Fruit fly (Drosophila melanogaster) whole organism, prepupa: ENCODE data around the gene Tango6.

Experiments
- Blimp-1 ChIP-seq: fragments of 200-800 bp; sonication (Bioruptor generic); optimal IDR thresholded peaks from 3 replicates; lab custom pipeline; 2017; ENCODE audit warnings: missing biosample characterization, missing genetic modification characterization, mild to moderate bottlenecking, moderate library complexity, missing genetic modification reagents
- CG10631 ChIP-seq: fragments of 200-800 bp; sonication (Bioruptor generic); optimal IDR thresholded peaks from 2 replicates; lab custom pipeline; 2016; ENCODE audit warnings: missing biosample characterization, missing genetic modification characterization
- CG10669 ChIP-seq: fragments of 200-800 bp; sonication (Bioruptor generic); optimal IDR thresholded peaks from 3 replicates; lab custom pipeline; 2018; ENCODE audit warnings: missing biosample characterization, mild to moderate bottlenecking, missing genetic modification characterization, moderate library complexity
- CG11762 ChIP-seq: fragments of 200-800 bp; sonication (Bioruptor generic); optimal IDR thresholded peaks from 3 replicates; lab custom pipeline; 2016; ENCODE audit warnings: missing biosample characterization, missing genetic modification characterization; ENCODE audit not compliant: insufficient read depth
- CG15336 ChIP-seq: fragments of 200-800 bp; sonication (Bioruptor generic); IDR thresholded peaks from 2 replicates; pipeline ENCODE4 v1.3.6; 2022; ENCODE audit warnings: missing biosample characterization, missing genetic modification characterization
- CG16779 ChIP-seq: fragments of 200-800 bp; sonication (Bioruptor generic); optimal IDR thresholded peaks from 3 replicates; lab custom pipeline; 2017; ENCODE audit warnings: missing biosample characterization, mild to moderate bottlenecking, missing genetic modification characterization
- CG32006 ChIP-seq: fragments of 200-800 bp; sonication (Bioruptor generic); optimal IDR thresholded peaks from 3 replicates; lab custom pipeline; 2017; ENCODE audit warnings: missing biosample characterization, mild to moderate bottlenecking, missing genetic modification characterization
- CG34406 ChIP-seq: fragments of 200-800 bp; sonication (Bioruptor generic); optimal IDR thresholded peaks from 3 replicates; lab custom pipeline; 2016; ENCODE audit warnings: missing biosample characterization, missing genetic modification characterization
- CG3919 ChIP-seq: fragments of 200-800 bp; sonication (Bioruptor generic); optimal IDR thresholded peaks from 3 replicates; lab custom pipeline; 2016; ENCODE audit warnings: missing biosample characterization, missing genetic modification characterization
- CG4318 ChIP-seq: fragments of 200-800 bp; sonication (Bioruptor generic); optimal IDR thresholded peaks from 3 replicates; lab custom pipeline; 2017; ENCODE audit warnings: missing biosample characterization, mild to moderate bottlenecking, missing genetic modification characterization
- CG6163 ChIP-seq: fragments of 200-800 bp; sonication (Bioruptor generic); IDR thresholded peaks from 3 replicates; pipeline ENCODE4 v1.3.6; 2022; ENCODE audit warnings: missing biosample characterization, missing genetic modification characterization
- CG6276 ChIP-seq: fragments of 200-800 bp; sonication (Bioruptor generic); optimal IDR thresholded peaks from 2 replicates; lab custom pipeline; 2017; ENCODE audit warnings: missing biosample characterization, mild to moderate bottlenecking, missing genetic modification characterization
- CG6792 ChIP-seq: fragments of 200-800 bp; sonication (Bioruptor generic); optimal IDR thresholded peaks from 3 replicates; lab custom pipeline; 2016; ENCODE audit warnings: missing biosample characterization, missing genetic modification characterization
- CG6854 ChIP-seq: fragments of 200-800 bp; sonication (Bioruptor generic); optimal IDR thresholded peaks from 2 replicates; lab custom pipeline; 2017; ENCODE audit warnings: missing biosample characterization, mild to moderate bottlenecking, missing genetic modification characterization
- CG8119 ChIP-seq: fragments of 200-800 bp; sonication (Bioruptor generic); IDR thresholded peaks from 3 replicates; pipeline ENCODE4 v1.3.6; 2022; ENCODE audit warnings: missing biosample characterization, missing genetic modification characterization
- CG8319 ChIP-seq: fragments of 200-800 bp; sonication (Bioruptor generic); optimal IDR thresholded peaks from 3 replicates; lab custom pipeline; 2016; ENCODE audit warnings: missing biosample characterization, missing genetic modification characterization
- CG8632 ChIP-seq: fragments of 200-800 bp; sonication (Bioruptor generic); optimal IDR thresholded peaks from 3 replicates; lab custom pipeline; 2016; ENCODE audit warnings: missing biosample characterization, missing genetic modification characterization
- Eip75B ChIP-seq: fragments of 200-800 bp; sonication (Bioruptor generic); optimal IDR thresholded peaks from 3 replicates; lab custom pipeline; 2016; ENCODE audit warnings: missing biosample characterization, missing genetic modification characterization
- Eip78C ChIP-seq: fragments of 200-800 bp; sonication (Bioruptor generic); peaks from one replicate; lab custom pipeline; 2016; ENCODE audit warnings: missing biosample characterization, missing genetic modification characterization
- Eip93F ChIP-seq: fragments of 200-800 bp; sonication (Bioruptor generic); optimal IDR thresholded peaks from 2 replicates; lab custom pipeline; 2016; ENCODE audit warnings: missing biosample characterization, mild to moderate bottlenecking, missing genetic modification characterization
- Ets96B ChIP-seq: fragments of 200-800 bp; optimal IDR thresholded peaks from 2 replicates; lab custom pipeline; 2019; ENCODE audit warnings: missing biosample characterization, mild to moderate bottlenecking, missing genetic modification characterization, moderate library complexity
- Gug ChIP-seq: fragments of 200-800 bp; sonication (Bioruptor generic); IDR thresholded peaks from 2 replicates; pipeline ENCODE4 v1.3.6; 2022; ENCODE audit warnings: missing biosample characterization, missing genetic modification characterization
- Hr39 ChIP-seq: fragments of 200-800 bp; sonication (Bioruptor generic); optimal IDR thresholded peaks from 2 replicates; lab custom pipeline; 2016; ENCODE audit warnings: missing biosample characterization, missing genetic modification characterization
- Hr4 ChIP-seq: fragments of 200-800 bp; sonication (Bioruptor generic); optimal IDR thresholded peaks from 3 replicates; lab custom pipeline; 2016; ENCODE audit warnings: missing biosample characterization, missing genetic modification characterization
- Lpt ChIP-seq: fragments of 200-800 bp; sonication (Bioruptor generic); optimal IDR thresholded peaks from 3 replicates; lab custom pipeline; 2016; ENCODE audit warnings: missing biosample characterization, missing genetic modification characterization
- OdsH ChIP-seq: fragments of 200-800 bp; sonication (Bioruptor generic); optimal IDR thresholded peaks from 3 replicates; lab custom pipeline; 2016; ENCODE audit warnings: missing biosample characterization, missing genetic modification characterization
- Sox14 ChIP-seq: fragments of 200-800 bp; sonication (Bioruptor generic); optimal IDR thresholded peaks from 3 replicates; lab custom pipeline; 2016; ENCODE audit warnings: missing biosample characterization, missing genetic modification characterization
- Sox15 ChIP-seq: fragments of 200-800 bp; sonication (Bioruptor generic); optimal IDR thresholded peaks from 3 replicates; lab custom pipeline; 2016; ENCODE audit warnings: missing biosample characterization, missing genetic modification characterization
- acj6 ChIP-seq: fragments of 200-800 bp; sonication (Bioruptor generic); optimal IDR thresholded peaks from 3 replicates; lab custom pipeline; 2016; ENCODE audit warnings: missing biosample characterization, missing genetic modification characterization
- cyc ChIP-seq: fragments of 200-800 bp; sonication (Bioruptor generic); optimal IDR thresholded peaks from 3 replicates; lab custom pipeline; 2016; ENCODE audit warnings: missing biosample characterization, missing genetic modification characterization
- dac ChIP-seq: fragments of 200-800 bp; sonication (Bioruptor generic); optimal IDR thresholded peaks from 2 replicates; lab custom pipeline; 2017; ENCODE audit warnings: missing biosample characterization, mild to moderate bottlenecking, missing genetic modification characterization
- dsx ChIP-seq: fragments of 200-800 bp; optimal IDR thresholded peaks from 3 replicates; lab custom pipeline; 2019; ENCODE audit warnings: missing biosample characterization, mild to moderate bottlenecking, missing genetic modification characterization, moderate library complexity; ENCODE audit not compliant: poor library complexity, severe bottlenecking
- esn ChIP-seq: fragments of 200-800 bp; sonication (Bioruptor generic); optimal IDR thresholded peaks from 2 replicates; lab custom pipeline; 2016; ENCODE audit warnings: missing biosample characterization, mild to moderate bottlenecking, missing genetic modification characterization, moderate library complexity
- fd59A ChIP-seq: fragments of 200-800 bp; sonication (Bioruptor generic); optimal IDR thresholded peaks from 2 replicates; lab custom pipeline; 2017; ENCODE audit warnings: missing biosample characterization, mild to moderate bottlenecking, missing genetic modification characterization, missing genetic modification reagents
- fd85E ChIP-seq: fragments of 200-800 bp; sonication (Bioruptor generic); optimal IDR thresholded peaks from 3 replicates; lab custom pipeline; 2016; ENCODE audit warnings: missing biosample characterization, missing genetic modification characterization
- fkh ChIP-seq: fragments of 200-800 bp; sonication (Bioruptor generic); optimal IDR thresholded peaks from 3 replicates; lab custom pipeline; 2017; ENCODE audit warnings: missing biosample characterization, mild to moderate bottlenecking, missing genetic modification characterization, moderate library complexity
- pdm3 ChIP-seq: fragments of 200-800 bp; sonication (Bioruptor generic); optimal IDR thresholded peaks from 3 replicates; lab custom pipeline; 2016; ENCODE audit warnings: missing biosample characterization, missing genetic modification characterization
- salr ChIP-seq, 2 experiments: fragments of 200-800 bp; sonication (Bioruptor generic); optimal IDR thresholded peaks; 3 replicates each; lab custom pipeline; 2016 to 2018; ENCODE audit warnings: missing biosample characterization in 2 of 2, missing genetic modification characterization in 2 of 2, mild to moderate bottlenecking in 1 of 2
- spab ChIP-seq: fragments of 200-800 bp; sonication (Bioruptor generic); optimal IDR thresholded peaks from 2 replicates; lab custom pipeline; 2017; ENCODE audit warnings: missing biosample characterization, mild to moderate bottlenecking, missing genetic modification characterization, missing genetic modification reagents
- ss ChIP-seq, 2 experiments: fragments of 200-800 bp; sonication (Bioruptor generic); optimal IDR thresholded peaks; 2 replicates in 1 of 2; 3 replicates in 1 of 2; lab custom pipeline; 2017 to 2018; ENCODE audit warnings: mild to moderate bottlenecking in 2 of 2, missing biosample characterization in 2 of 2, missing genetic modification characterization in 2 of 2, moderate library complexity in 1 of 2
- svp ChIP-seq: fragments of 200-800 bp; sonication (Bioruptor generic); peaks from one replicate; lab custom pipeline; 2016; ENCODE audit warnings: missing biosample characterization, missing genetic modification characterization
- vri ChIP-seq: fragments of 200-800 bp; sonication (Bioruptor generic); optimal IDR thresholded peaks from 3 replicates; lab custom pipeline; 2016; ENCODE audit warnings: missing biosample characterization, mild to moderate bottlenecking, missing genetic modification characterization

The Tango6 gene

DNA sequence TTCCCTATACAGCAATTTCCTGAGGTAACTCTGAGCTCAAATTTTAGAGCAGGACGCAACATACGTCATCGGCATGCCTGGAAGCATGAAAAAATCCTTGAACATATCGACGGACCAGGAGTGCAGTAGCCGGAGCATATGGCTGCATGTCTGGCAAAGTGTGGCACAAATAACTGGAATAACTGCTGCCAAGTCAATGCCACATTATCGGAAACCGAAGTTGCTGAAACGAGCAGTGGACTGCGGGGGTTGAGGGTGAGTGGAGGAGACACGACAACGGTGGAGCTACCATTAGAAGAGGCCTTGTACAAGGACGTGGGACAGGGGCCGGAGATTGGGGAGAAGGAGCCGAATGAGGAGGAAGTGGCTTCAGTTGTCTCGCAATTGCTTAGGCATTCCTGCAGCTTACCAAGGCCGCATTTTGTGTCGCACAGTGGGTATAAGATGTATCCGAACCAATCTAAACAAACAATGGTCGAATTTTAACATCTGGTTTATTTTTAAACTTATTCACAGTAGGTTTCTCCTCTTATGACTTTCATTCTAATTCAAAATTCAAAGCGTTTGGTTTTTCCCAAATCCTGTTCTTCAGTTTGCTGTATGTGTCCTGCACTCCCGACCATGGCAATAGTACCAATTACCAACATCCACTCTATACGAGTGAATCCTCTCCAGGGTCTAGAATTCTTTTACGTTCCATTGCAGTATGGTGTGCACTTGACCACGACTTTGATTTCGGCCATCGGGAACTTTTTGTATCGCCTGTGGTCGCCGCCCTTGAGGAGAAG lies 22.9 kb upstream of the Tango6 start, which contains the start of gene CG46304 (continued):
- TF ChIP-seq Gug (no peak), cyc (GFP tag; lab: Kevin White, UChicago) (peak; percentile 25), CG6163 (GFP tag; lab: Robert Waterston, UW) (0 out of 3 replicates have a peak, but pooled peaks have one; percentile 23), CG8319 (GFP tag; lab: Kevin White, UChicago) (no peak), CG8119 (GFP tag; lab: Robert Waterston, UW) (no peak), CG16779 (tag; lab: Kevin White, UChicago) (no peak), dsx (GFP tag; lab: Kevin White, UChicago) (no peak), Hr4 (GFP tag; lab: Kevin White, UChicago) (peak; percentile 23), vri (no peak), Eip75B (GFP tag; lab: Kevin White, UChicago) (peak; percentile 29), fd85E (GFP tag; lab: Kevin White, UChicago) (no peak), pdm3 (peak; percentile 33), fd59A (GFP tag; lab: Kevin White, UChicago) (peak; percentile 62), OdsH (GFP tag; lab: Kevin White, UChicago) (peak; percentile 42), CG10631 (GFP tag; lab: Kevin White, UChicago) (peak; percentile 53), Blimp-1 (GFP tag; lab: Kevin White, UChicago) (no peak), Sox14 (GFP tag; lab: Kevin White, UChicago) (peak; percentile 68)

DNA sequence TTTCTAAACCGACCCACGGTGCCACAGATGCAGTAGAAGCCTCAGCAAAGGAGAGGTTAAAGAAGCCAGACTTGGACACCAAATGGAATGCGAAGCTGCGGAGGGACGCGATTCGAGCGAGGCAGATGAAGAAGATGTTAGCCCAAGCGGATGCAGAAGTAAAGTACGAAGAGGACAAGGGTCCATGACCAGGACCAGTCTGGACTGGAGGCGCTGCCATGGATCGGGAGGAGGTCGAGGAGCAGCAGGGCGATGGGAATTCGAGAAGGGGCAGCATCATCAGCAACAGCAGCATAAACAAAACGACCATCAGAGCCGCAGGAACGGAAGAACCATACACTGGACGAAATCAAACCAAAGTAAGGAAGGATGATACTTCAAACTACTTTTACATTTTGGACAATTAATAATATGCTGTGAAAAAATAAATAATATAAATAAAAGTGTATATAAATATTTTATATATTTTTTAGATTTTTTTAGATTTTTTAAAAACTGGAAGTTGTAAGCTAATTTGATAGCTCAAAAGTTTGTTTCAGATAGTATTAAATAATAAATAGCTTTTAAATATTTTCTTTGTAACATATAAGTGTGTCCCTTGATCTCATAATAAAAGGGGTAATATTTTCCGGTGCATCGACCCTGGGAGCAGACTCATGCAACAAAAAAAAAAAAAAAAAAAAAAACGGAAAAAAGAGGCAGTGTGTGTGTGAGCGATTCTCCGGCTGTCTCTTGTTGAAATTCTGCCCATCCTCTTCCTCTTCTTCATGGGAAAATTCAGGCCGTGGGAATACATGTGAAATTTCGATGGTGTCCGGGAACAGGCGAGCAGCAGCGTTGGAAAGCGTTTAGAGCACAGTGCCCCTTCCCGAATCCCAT lies 22.0 kb upstream of the Tango6 start:
- TF ChIP-seq acj6 (GFP tag; lab: Kevin White, UChicago): peak; percentile 82
- TF ChIP-seq CG32006 (GFP tag; lab: Kevin White, UChicago): peak; percentile 72
- peak; percentile 85 for TF ChIP-seq CG6792 (GFP tag; lab: Kevin White, UChicago)
- no peak for TF ChIP-seq dac (GFP tag; lab: Kevin White, UChicago)
- TF ChIP-seq Eip93F (GFP tag; lab: Kevin White, UChicago): peak; percentile 42
- peak; percentile 61; the same call in 1 of the 3 replicates for TF ChIP-seq CG6163 (GFP tag; lab: Robert Waterston, UW)
- peak; percentile 94 for TF ChIP-seq CG8632 (GFP tag; lab: Kevin White, UChicago)
- peak; percentile 94 for TF ChIP-seq Ets96B (tag; lab: Kevin White, UChicago)
- TF ChIP-seq CG34406: peak; percentile 86
- TF ChIP-seq Eip78C (GFP tag; lab: Kevin White, UChicago): peak; percentile 91
- TF ChIP-seq Gug: no peak
- peak; percentile 76 for TF ChIP-seq CG8119 (GFP tag; lab: Robert Waterston, UW)
- TF ChIP-seq spab (GFP tag; lab: Kevin White, UChicago): peak; percentile 79
- peak; percentile 47 for TF ChIP-seq vri
- peak; percentile 88 for TF ChIP-seq dsx (GFP tag; lab: Kevin White, UChicago)
- TF ChIP-seq CG10631 (GFP tag; lab: Kevin White, UChicago): peak; percentile 92
- TF ChIP-seq CG6854 (GFP tag; lab: Kevin White, UChicago): peak; percentile 34
- TF ChIP-seq CG4318: peak; percentile 43
- peak; percentile 86 for TF ChIP-seq esn (GFP tag; lab: Kevin White, UChicago)
- peak; percentile 24 for TF ChIP-seq fd59A (GFP tag; lab: Kevin White, UChicago)
- TF ChIP-seq salr (GFP tag; optimal IDR thresholded peaks at IDR 0.05; lab: Kevin White, UChicago): peak in 1 of 2 experiments; percentile 66
- TF ChIP-seq Sox15: peak; percentile 53
- peak; percentile 19 for TF ChIP-seq CG8319 (GFP tag; lab: Kevin White, UChicago)
- peak; percentile 54 for TF ChIP-seq svp (GFP tag; lab: Kevin White, UChicago)
- peak; percentile 75 for TF ChIP-seq CG10669 (GFP tag; lab: Kevin White, UChicago)
- peak; percentile 60 for TF ChIP-seq Blimp-1 (GFP tag; lab: Kevin White, UChicago)
- TF ChIP-seq CG15336 (GFP tag; lab: Robert Waterston, UW): peak; percentile 66
- peak; percentile 91 to 93 for TF ChIP-seq ss (GFP tag; optimal IDR thresholded peaks at IDR 0.05; lab: Kevin White, UChicago)
- peak; percentile 77 for TF ChIP-seq CG16779 (tag; lab: Kevin White, UChicago)
- peak; percentile 78 for TF ChIP-seq OdsH (GFP tag; lab: Kevin White, UChicago)
- peak; percentile 45 for TF ChIP-seq Lpt (GFP tag; lab: Kevin White, UChicago)
- TF ChIP-seq CG3919 (GFP tag; lab: Kevin White, UChicago): peak; percentile 76
- TF ChIP-seq CG11762 (GFP tag; lab: Kevin White, UChicago): peak; percentile 57
- TF ChIP-seq fkh (GFP tag; lab: Kevin White, UChicago): no peak
- TF ChIP-seq cyc (GFP tag; lab: Kevin White, UChicago): peak; percentile 37
- peak; percentile 1 for TF ChIP-seq Sox14 (GFP tag; lab: Kevin White, UChicago)
- no peak for TF ChIP-seq Hr39
- TF ChIP-seq pdm3: peak; percentile 39
- no peak for TF ChIP-seq CG6276 (GFP tag; lab: Kevin White, UChicago)
